Fruit fly (Drosophila melanogaster) whole organism, prepupa: ENCODE data around the gene CG14383.

ENCODE experiments used
- CG16779 ChIP-seq: fragments of 200-800 bp; sonication (Bioruptor generic); optimal IDR thresholded peaks from 3 replicates; lab custom pipeline; 2017; ENCODE audit warnings: missing biosample characterization, mild to moderate bottlenecking, missing genetic modification characterization
- CG3032 ChIP-seq: fragments of 200-800 bp; optimal IDR thresholded peaks from 2 replicates; lab custom pipeline; 2019; ENCODE audit warnings: missing biosample characterization, mild to moderate bottlenecking, missing genetic modification characterization, moderate library complexity
- CG3919 ChIP-seq: fragments of 200-800 bp; sonication (Bioruptor generic); optimal IDR thresholded peaks from 3 replicates; lab custom pipeline; 2016; ENCODE audit warnings: missing biosample characterization, missing genetic modification characterization
- CG6163 ChIP-seq: fragments of 200-800 bp; sonication (Bioruptor generic); IDR thresholded peaks from 3 replicates; pipeline ENCODE4 v1.3.6; 2022; ENCODE audit warnings: missing biosample characterization, missing genetic modification characterization
- CG6276 ChIP-seq: fragments of 200-800 bp; sonication (Bioruptor generic); optimal IDR thresholded peaks from 2 replicates; lab custom pipeline; 2017; ENCODE audit warnings: missing biosample characterization, mild to moderate bottlenecking, missing genetic modification characterization
- CG9139 ChIP-seq: fragments of 200-800 bp; sonication (Bioruptor generic); optimal IDR thresholded peaks from 3 replicates; lab custom pipeline; 2017; ENCODE audit warnings: missing biosample characterization, mild to moderate bottlenecking, missing genetic modification characterization
- Ets21C ChIP-seq: fragments of 200-800 bp; sonication (Bioruptor generic); optimal IDR thresholded peaks from 3 replicates; lab custom pipeline; 2016; ENCODE audit warnings: missing biosample characterization, missing genetic modification characterization
- Hr39 ChIP-seq: fragments of 200-800 bp; sonication (Bioruptor generic); optimal IDR thresholded peaks from 2 replicates; lab custom pipeline; 2016; ENCODE audit warnings: missing biosample characterization, missing genetic modification characterization
- Lpt ChIP-seq: fragments of 200-800 bp; sonication (Bioruptor generic); optimal IDR thresholded peaks from 3 replicates; lab custom pipeline; 2016; ENCODE audit warnings: missing biosample characterization, missing genetic modification characterization
- Sox102F ChIP-seq: fragments of 200-800 bp; sonication (Bioruptor generic); optimal IDR thresholded peaks from 2 replicates; lab custom pipeline; 2016; ENCODE audit warnings: missing biosample characterization, mild to moderate bottlenecking, missing genetic modification characterization
- achi ChIP-seq: fragments of 200-800 bp; sonication (Bioruptor generic); optimal IDR thresholded peaks from 3 replicates; lab custom pipeline; 2016; ENCODE audit warnings: missing biosample characterization, missing genetic modification characterization
- svp ChIP-seq: fragments of 200-800 bp; sonication (Bioruptor generic); peaks from one replicate; lab custom pipeline; 2016; ENCODE audit warnings: missing biosample characterization, missing genetic modification characterization
- topi ChIP-seq: fragments of 200-800 bp; sonication (Bioruptor generic); optimal IDR thresholded peaks from 3 replicates; lab custom pipeline; 2016; ENCODE audit warnings: missing biosample characterization, missing genetic modification characterization

dm6 chr3R:13033670-13034069 lies 45.4 kb upstream of the CG14383 start:
- no peak for TF ChIP-seq CG3032 (tag; lab: Kevin White, UChicago)
- no peak for TF ChIP-seq CG16779 (tag; lab: Kevin White, UChicago)
- no peak for TF ChIP-seq topi (GFP tag; lab: Kevin White, UChicago)
- TF ChIP-seq Ets21C: no peak
- TF ChIP-seq CG6163 (GFP tag; lab: Robert Waterston, UW): no peak
- TF ChIP-seq achi (GFP tag; lab: Kevin White, UChicago): no peak
- TF ChIP-seq CG6276: no peak
- TF ChIP-seq Lpt: no peak
- TF ChIP-seq CG9139: no peak
- no peak for TF ChIP-seq Sox102F (GFP tag; lab: Kevin White, UChicago)
- no peak for TF ChIP-seq svp
- no peak for TF ChIP-seq CG3919 (GFP tag; lab: Kevin White, UChicago)
- TF ChIP-seq Hr39: no peak
